Fruit fly (Drosophila melanogaster) whole organism, embryonic: Measurements from ENCODE around the gene CG4597.

Experiments used
- Aef1 ChIP-seq: fragments of 200-800 bp; sonication (Bioruptor generic); IDR thresholded peaks from 3 replicates; pipeline ENCODE4 v1.3.6; 2022; ENCODE audit warnings: missing biosample characterization, missing genetic modification characterization
- Atf-2 ChIP-seq: fragments of 200-800 bp; sonication (Bioruptor generic); optimal IDR thresholded peaks from 2 replicates; lab custom pipeline; 2016; ENCODE audit warnings: missing biosample characterization, missing genetic modification characterization
- B-H1 ChIP-seq: fragments of 200-800 bp; sonication (Bioruptor generic); IDR thresholded peaks from 3 replicates; pipeline ENCODE4 v1.3.6; 2022; ENCODE audit warnings: missing biosample characterization, missing genetic modification characterization
- B-H2 ChIP-seq: fragments of 200-800 bp; sonication (Bioruptor generic); optimal IDR thresholded peaks from 2 replicates; lab custom pipeline; 2018; ENCODE audit warnings: missing biosample characterization, mild to moderate bottlenecking, missing genetic modification characterization
- CG1024 ChIP-seq: fragments of 200-800 bp; sonication (Bioruptor generic); IDR thresholded peaks from 2 replicates; pipeline ENCODE4 v1.3.6; 2022; ENCODE audit warnings: missing biosample characterization, missing genetic modification characterization
- CG10274 ChIP-seq: fragments of 200-800 bp; sonication (Bioruptor generic); optimal IDR thresholded peaks from 3 replicates; lab custom pipeline; 2017; ENCODE audit warnings: missing biosample characterization, mild to moderate bottlenecking, missing genetic modification characterization
- CG10979 ChIP-seq: fragments of 200-800 bp; sonication (Bioruptor generic); optimal IDR thresholded peaks from 2 replicates; lab custom pipeline; 2018; ENCODE audit warnings: missing biosample characterization, mild to moderate bottlenecking, missing genetic modification characterization, moderate library complexity
- CG11247 ChIP-seq: fragments of 200-800 bp; sonication (Bioruptor generic); IDR thresholded peaks from 2 replicates; pipeline ENCODE4 v1.3.6; 2022; ENCODE audit warnings: missing biosample characterization, missing genetic modification characterization
- CG11504 ChIP-seq: fragments of 200-800 bp; sonication (Bioruptor generic); optimal IDR thresholded peaks from 3 replicates; lab custom pipeline; 2019; ENCODE audit warnings: missing biosample characterization, mild to moderate bottlenecking, missing genetic modification characterization, moderate library complexity
- CG13424 ChIP-seq: fragments of 200-800 bp; sonication (Bioruptor generic); optimal IDR thresholded peaks from 2 replicates; lab custom pipeline; 2019; ENCODE audit warnings: missing biosample characterization, mild to moderate bottlenecking, missing genetic modification characterization, moderate library complexity
- CG14710 ChIP-seq: fragments of 200-800 bp; sonication (Bioruptor generic); optimal IDR thresholded peaks from 3 replicates; lab custom pipeline; 2019; ENCODE audit warnings: missing biosample characterization, mild to moderate bottlenecking, missing genetic modification characterization, moderate library complexity
- CG15601 ChIP-seq: fragments of 200-800 bp; sonication (Bioruptor generic); optimal IDR thresholded peaks from 3 replicates; lab custom pipeline; 2019; ENCODE audit warnings: missing biosample characterization, mild to moderate bottlenecking, missing genetic modification characterization, moderate library complexity
- CG1647 ChIP-seq: fragments of 200-800 bp; sonication (Bioruptor generic); optimal IDR thresholded peaks from 3 replicates; lab custom pipeline; 2016; ENCODE audit warnings: missing biosample characterization, missing genetic modification characterization
- CG1792 ChIP-seq: fragments of 200-800 bp; sonication (Bioruptor generic); optimal IDR thresholded peaks from 2 replicates; lab custom pipeline; 2016; ENCODE audit warnings: missing biosample characterization, missing genetic modification characterization
- CG31224 ChIP-seq: fragments of 200-800 bp; sonication (Bioruptor generic); IDR thresholded peaks from 2 replicates; pipeline ENCODE4 v1.3.6; 2022; ENCODE audit warnings: missing biosample characterization, missing genetic modification characterization
- CG31441 ChIP-seq: fragments of 200-800 bp; sonication (Bioruptor generic); IDR thresholded peaks from 2 replicates; pipeline ENCODE4 v1.3.6; 2022; ENCODE audit warnings: missing biosample characterization, missing genetic modification characterization
- CG32772 ChIP-seq: fragments of 200-800 bp; sonication (Bioruptor generic); IDR thresholded peaks from 2 replicates; pipeline ENCODE4 v1.3.6; 2022; ENCODE audit warnings: missing biosample characterization, missing genetic modification characterization
- CG33557 ChIP-seq: fragments of 200-800 bp; sonication (Bioruptor generic); optimal IDR thresholded peaks from 2 replicates; lab custom pipeline; 2019; ENCODE audit warnings: missing biosample characterization, mild to moderate bottlenecking, missing genetic modification characterization, moderate library complexity
- CG34376 ChIP-seq: fragments of 200-800 bp; sonication (Bioruptor generic); optimal IDR thresholded peaks from 2 replicates; lab custom pipeline; 2018; ENCODE audit warnings: missing biosample characterization, mild to moderate bottlenecking, missing genetic modification characterization
- CG4328 ChIP-seq: fragments of 200-800 bp; sonication (Bioruptor generic); optimal IDR thresholded peaks from 3 replicates; lab custom pipeline; 2017; ENCODE audit warnings: missing biosample characterization, missing genetic modification reagents, missing genetic modification characterization
- CG9932 ChIP-seq: fragments of 200-800 bp; sonication (Bioruptor generic); IDR thresholded peaks from 2 replicates; pipeline ENCODE4 v1.3.6; 2022; ENCODE audit warnings: missing biosample characterization, missing genetic modification characterization
- CrebB ChIP-seq: fragments of 200-800 bp; sonication (Bioruptor generic); optimal IDR thresholded peaks from 3 replicates; lab custom pipeline; 2018; ENCODE audit warnings: missing biosample characterization, mild to moderate bottlenecking, missing genetic modification characterization
- Dek ChIP-seq: fragments of 200-800 bp; sonication (Bioruptor generic); optimal IDR thresholded peaks from 3 replicates; lab custom pipeline; 2019; ENCODE audit warnings: missing biosample characterization, mild to moderate bottlenecking, missing genetic modification characterization, moderate library complexity
- E2f2 ChIP-seq: fragments of 200-800 bp; sonication (Bioruptor generic); IDR thresholded peaks from 2 replicates; pipeline ENCODE4 v1.3.6; 2022; ENCODE audit warnings: missing biosample characterization, missing genetic modification characterization
- Eip74EF ChIP-seq, 2 experiments: fragments of 200-800 bp in 1 of 2; fragments of >200 bp in 1 of 2; sonication (Bioruptor generic) in 1 of 2; optimal IDR thresholded peaks; 2 replicates each; lab custom pipeline; 2017 to 2019; ENCODE audit warnings: missing biosample characterization in 2 of 2, missing genetic modification characterization in 2 of 2, mild to moderate bottlenecking in 1 of 2, moderate library complexity in 1 of 2
- HLH4C ChIP-seq: fragments of 200-800 bp; sonication (Bioruptor generic); IDR thresholded peaks from 3 replicates; pipeline ENCODE4 v1.3.6; 2022; ENCODE audit warnings: missing biosample characterization, missing genetic modification characterization; ENCODE audit not compliant: partially characterized antibody
- HLH54F ChIP-seq: fragments of 200-800 bp; sonication (Bioruptor generic); optimal IDR thresholded peaks from 3 replicates; lab custom pipeline; 2016; ENCODE audit warnings: missing biosample characterization, missing genetic modification characterization
- HmgD ChIP-seq: fragments of 200-800 bp; sonication (Bioruptor generic); optimal IDR thresholded peaks from 3 replicates; lab custom pipeline; 2016; ENCODE audit warnings: missing biosample characterization, missing genetic modification characterization
- Hr51 ChIP-seq, 2 experiments: fragments of 200-800 bp; sonication (Bioruptor generic); optimal IDR thresholded peaks; 2 replicates in 1 of 2; 3 replicates in 1 of 2; lab custom pipeline; 2016 to 2018; ENCODE audit warnings: missing biosample characterization in 2 of 2, missing genetic modification characterization in 2 of 2, mild to moderate bottlenecking in 1 of 2, moderate library complexity in 1 of 2
- Hsf ChIP-seq: fragments of 200-800 bp; sonication (Bioruptor generic); optimal IDR thresholded peaks from 3 replicates; lab custom pipeline; 2016; ENCODE audit warnings: missing biosample characterization, missing genetic modification characterization
- Kr ChIP-seq: fragments of 200-800 bp; sonication (Bioruptor generic); optimal IDR thresholded peaks from 2 replicates; lab custom pipeline; 2017; ENCODE audit warnings: missing biosample characterization, mild to moderate bottlenecking, missing genetic modification characterization
- NC2β ChIP-seq: fragments of 200-800 bp; sonication (Bioruptor generic); optimal IDR thresholded peaks from 2 replicates; lab custom pipeline; 2016; ENCODE audit warnings: missing biosample characterization, missing genetic modification characterization
- Oaz ChIP-seq: fragments of 200-800 bp; sonication (Bioruptor generic); IDR thresholded peaks from 2 replicates; pipeline ENCODE4 v1.3.6; 2022; ENCODE audit warnings: missing biosample characterization, missing genetic modification characterization
- Ptx1 ChIP-seq: fragments of 200-800 bp; sonication (Bioruptor generic); IDR thresholded peaks from 2 replicates; pipeline ENCODE4 v1.3.6; 2022; ENCODE audit warnings: missing biosample characterization, missing genetic modification characterization
- Scr ChIP-seq: fragments of 200-800 bp; sonication (Bioruptor generic); IDR thresholded peaks from 2 replicates; pipeline ENCODE4 v1.3.6; 2022; ENCODE audit warnings: missing biosample characterization, missing genetic modification characterization; ENCODE audit not compliant: partially characterized antibody
- Stat92E ChIP-seq, 3 experiments: fragments of >200 bp in 2 of 3; fragments of 200-800 bp in 1 of 3; sonication (Bioruptor generic) in 1 of 3; optimal IDR thresholded peaks; 2 replicates each; lab custom pipeline; 2017 to 2019; ENCODE audit warnings: missing biosample characterization in 3 of 3, missing genetic modification characterization in 3 of 3, mild to moderate bottlenecking in 1 of 3, moderate library complexity in 1 of 3
- dm ChIP-seq: fragments of 200-800 bp; sonication (Bioruptor generic); optimal IDR thresholded peaks from 3 replicates; lab custom pipeline; 2016; ENCODE audit warnings: missing biosample characterization, missing genetic modification characterization
- dmrt11E ChIP-seq: fragments of 200-800 bp; sonication (Bioruptor generic); optimal IDR thresholded peaks from 3 replicates; lab custom pipeline; 2018; ENCODE audit warnings: missing biosample characterization, mild to moderate bottlenecking, missing genetic modification characterization, moderate library complexity
- emc ChIP-seq: fragments of 200-800 bp; sonication (Bioruptor generic); optimal IDR thresholded peaks from 2 replicates; lab custom pipeline; 2016; ENCODE audit warnings: missing biosample characterization, missing genetic modification characterization
- kah ChIP-seq: fragments of 200-800 bp; sonication (Bioruptor generic); optimal IDR thresholded peaks from 2 replicates; lab custom pipeline; 2018; ENCODE audit warnings: missing biosample characterization, mild to moderate bottlenecking, missing genetic modification characterization
- pum ChIP-seq: fragments of 200-800 bp; sonication (Bioruptor generic); optimal IDR thresholded peaks from 2 replicates; lab custom pipeline; 2016; ENCODE audit warnings: missing biosample characterization, missing genetic modification characterization
- row ChIP-seq: fragments of 200-800 bp; sonication (Bioruptor generic); IDR thresholded peaks from 3 replicates; pipeline ENCODE4 v1.3.6; 2022; ENCODE audit warnings: missing biosample characterization, missing genetic modification characterization
- run ChIP-seq: fragments of 200-800 bp; sonication (Bioruptor generic); optimal IDR thresholded peaks from 3 replicates; lab custom pipeline; 2018; ENCODE audit warnings: missing biosample characterization, mild to moderate bottlenecking, missing genetic modification characterization
- salm ChIP-seq: fragments of 200-800 bp; sonication (Bioruptor generic); optimal IDR thresholded peaks from 2 replicates; lab custom pipeline; 2018; ENCODE audit warnings: missing biosample characterization, mild to moderate bottlenecking, missing genetic modification characterization
- sens-2 ChIP-seq: fragments of 200-800 bp; sonication (Bioruptor generic); IDR thresholded peaks from 2 replicates; pipeline ENCODE4 v1.3.6; 2022; ENCODE audit warnings: missing biosample characterization, missing genetic modification characterization
- slou ChIP-seq: fragments of 200-800 bp; sonication (Bioruptor generic); optimal IDR thresholded peaks from 3 replicates; lab custom pipeline; 2016; ENCODE audit warnings: missing biosample characterization, missing genetic modification characterization
- sr ChIP-seq: fragments of 200-800 bp; sonication (Bioruptor generic); IDR thresholded peaks from 3 replicates; pipeline ENCODE4 v1.3.6; 2022; ENCODE audit warnings: missing biosample characterization, missing genetic modification characterization
- usp ChIP-seq: fragments of >200 bp; optimal IDR thresholded peaks from 2 replicates; lab custom pipeline; 2017; ENCODE audit warnings: missing biosample characterization, missing genetic modification characterization
- vfl ChIP-seq: fragments of 200-800 bp; sonication (Bioruptor generic); optimal IDR thresholded peaks from 2 replicates; lab custom pipeline; 2016; ENCODE audit warnings: missing biosample characterization, missing genetic modification characterization
- vnd ChIP-seq: fragments of 200-800 bp; sonication (Bioruptor generic); IDR thresholded peaks from 3 replicates; pipeline ENCODE4 v1.3.6; 2022; ENCODE audit warnings: missing biosample characterization, missing genetic modification characterization; ENCODE audit not compliant: partially characterized antibody

Gene CG4597

dm6 chr3L:5139312-5139711 lies 10.0 kb downstream of the CG4597 start, which contains the start of the genes Tcs5 and CHMP2B:
Tcs5 (minus strand) TSS chr3L:5139395.
CHMP2B (plus strand) TSS chr3L:5139619.
- TF ChIP-seq CG10979 (tag; lab: Kevin White, UChicago) (peak; percentile 100), salm (tag; lab: Kevin White, UChicago) (peak; percentile 99), dm (GFP tag; lab: Kevin White, UChicago) (peak; percentile 99), CG14710 (tag; lab: Kevin White, UChicago) (peak; percentile 99), CG4328 (GFP tag; lab: Kevin White, UChicago) (peak; percentile 99), pum (GFP tag; lab: Kevin White, UChicago) (peak; percentile 100), vnd (GFP tag; lab: Robert Waterston, UW) (no peak), sens-2 (GFP tag; lab: Robert Waterston, UW) (peak; percentile 100), sr (peak; percentile 100), run (tag; lab: Kevin White, UChicago) (peak; percentile 98), Eip74EF (GFP tag; optimal IDR thresholded peaks at IDR 0.05; lab: Kevin White, UChicago) (peak in 1 of 2 experiments; percentile 92), CG9932 (peak; percentile 100), CG15601 (tag; lab: Kevin White, UChicago) (peak; percentile 99), B-H2 (GFP tag; lab: Kevin White, UChicago) (peak; percentile 100), kah (GFP tag; lab: Kevin White, UChicago) (peak; percentile 98), CG33557 (peak; percentile 99), HmgD (GFP tag; lab: Kevin White, UChicago) (peak; percentile 99), CG1647 (peak; percentile 100), CG13424 (tag; lab: Kevin White, UChicago) (peak; percentile 100), E2f2 (GFP tag; lab: Robert Waterston, UW) (peak; percentile 94), CrebB (tag; lab: Kevin White, UChicago) (peak; percentile 99), Aef1 (GFP tag; lab: Robert Waterston, UW) (peak; percentile 100), usp (no peak), Hsf (GFP tag; lab: Kevin White, UChicago) (peak; percentile 100), Dek (tag; lab: Kevin White, UChicago) (peak; percentile 100), Kr (GFP tag; lab: Kevin White, UChicago) (peak; percentile 94), HLH4C (no peak), Hr51 (GFP tag; optimal IDR thresholded peaks at IDR 0.05; lab: Kevin White, UChicago) (peak; percentile 100), Scr (GFP tag; lab: Robert Waterston, UW) (peak; percentile 30; the same call in 1 of the 2 replicates), CG32772 (peak; percentile 100), Ptx1 (GFP tag; lab: Robert Waterston, UW) (peak; percentile 100), Stat92E (GFP tag; optimal IDR thresholded peaks at IDR 0.05; lab: Kevin White, UChicago) (peak in 1 of 3 experiments; percentile 24), CG31224 (GFP tag; lab: Robert Waterston, UW) (peak; percentile 99), vfl (peak; percentile 100), Oaz (peak; percentile 100), dmrt11E (tag; lab: Kevin White, UChicago) (peak; percentile 100), slou (GFP tag; lab: Kevin White, UChicago) (peak; percentile 99), CG10274 (peak; percentile 96), NC2β (GFP tag; lab: Kevin White, UChicago) (peak; percentile 99), CG34376 (peak; percentile 99), CG1792 (GFP tag; lab: Kevin White, UChicago) (peak; percentile 98), HLH54F (peak; percentile 100), emc (GFP tag; lab: Kevin White, UChicago) (peak; percentile 99), CG31441 (GFP tag; lab: Robert Waterston, UW) (peak; percentile 99), CG11247 (GFP tag; lab: Robert Waterston, UW) (peak; percentile 100), CG11504 (tag; lab: Kevin White, UChicago) (peak; percentile 99), row (peak; percentile 100), B-H1 (GFP tag; lab: Robert Waterston, UW) (peak; percentile 100), CG1024 (GFP tag; lab: Robert Waterston, UW) (peak; percentile 99), Atf-2 (GFP tag; lab: Kevin White, UChicago) (peak; percentile 99)
